Worm (Caenorhabditis elegans) whole organism, early embryonic: ENCODE results near the gene R144.13.
A peak's percentile ranks its signal among the peaks of the same experiment; 100 is the strongest.

ENCODE experiments used
- B0310.2 ChIP-seq: sonication (generic microtip); optimal IDR thresholded peaks from 2 replicates; lab custom pipeline; 2016; ENCODE audit warnings: mild to moderate bottlenecking, missing genetic modification characterization, missing compliant biosample characterization
- F13C5.2 ChIP-seq: sonication (generic microtip); optimal IDR thresholded peaks from 2 replicates; lab custom pipeline; 2017; ENCODE audit warnings: mild to moderate bottlenecking, missing genetic modification characterization, inconsistent platforms, missing compliant biosample characterization
- aly-1 ChIP-seq: sonication (generic microtip); optimal IDR thresholded peaks from 2 replicates; lab custom pipeline; 2016; ENCODE audit warnings: missing genetic modification characterization, missing compliant biosample characterization
- ama-1 ChIP-seq: fragments of 150-350 bp; optimal IDR thresholded peaks from 2 replicates; lab custom pipeline; 2014
- ceh-13 ChIP-seq: fragments of 200-800 bp; sonication (Bioruptor generic); optimal IDR thresholded peaks from 2 replicates; lab custom pipeline; 2018; ENCODE audit warnings: mild to moderate bottlenecking, missing genetic modification characterization, missing compliant biosample characterization
- ceh-36 ChIP-seq: sonication (generic microtip); optimal IDR thresholded peaks from 2 replicates; lab custom pipeline; 2016; ENCODE audit warnings: missing genetic modification characterization, inconsistent platforms, missing compliant biosample characterization
- ets-7 ChIP-seq: sonication (generic microtip); optimal IDR thresholded peaks from 2 replicates; lab custom pipeline; 2016; ENCODE audit warnings: missing genotype, missing genetic modification characterization, missing compliant biosample characterization
- flt-1 ChIP-seq: fragments of 200-800 bp; sonication (Bioruptor generic); IDR thresholded peaks from 2 replicates; pipeline ENCODE4 v1.3.6; 2022; ENCODE audit warnings: missing genetic modification characterization, missing compliant biosample characterization
- hmbx-1 ChIP-seq: sonication (generic microtip); optimal IDR thresholded peaks from 2 replicates; lab custom pipeline; 2016; ENCODE audit warnings: mild to moderate bottlenecking, missing genetic modification characterization, missing compliant biosample characterization
- hmg-4 ChIP-seq: fragments of 200-800 bp; sonication (Bioruptor generic); optimal IDR thresholded peaks from 2 replicates; lab custom pipeline; 2018; ENCODE audit warnings: mild to moderate bottlenecking, missing genetic modification characterization, missing compliant biosample characterization
- hnd-1 ChIP-seq: sonication (generic microtip); optimal IDR thresholded peaks from 2 replicates; lab custom pipeline; 2016; ENCODE audit warnings: missing genetic modification characterization, missing compliant biosample characterization
- pes-1 ChIP-seq: fragments of 200-800 bp; sonication (Bioruptor generic); IDR thresholded peaks from 2 replicates; pipeline ENCODE4 v1.3.6; 2022; ENCODE audit warnings: missing genetic modification reagents, missing genetic modification characterization, missing compliant biosample characterization
- scrt-1 ChIP-seq: fragments of 200-800 bp; sonication (Bioruptor generic); IDR thresholded peaks from 2 replicates; pipeline ENCODE4 v1.3.6; 2022; ENCODE audit warnings: missing genetic modification characterization, missing compliant biosample characterization
- sea-1 ChIP-seq: fragments of 200-800 bp; sonication (Bioruptor generic); conservative IDR thresholded peaks from 2 replicates; pipeline ENCODE4 v1.3.6; 2022; ENCODE audit warnings: missing genetic modification characterization, missing compliant biosample characterization
- tbx-11 ChIP-seq: fragments of 200-800 bp; sonication (Bioruptor generic); IDR thresholded peaks from 2 replicates; pipeline ENCODE4 v1.3.6; 2022; ENCODE audit warnings: missing genetic modification characterization, missing compliant biosample characterization
- tbx-37 ChIP-seq: fragments of 200-800 bp; sonication (Bioruptor generic); conservative IDR thresholded peaks from 2 replicates; pipeline ENCODE4 v1.3.6; 2022; ENCODE audit warnings: missing genetic modification reagents, missing genetic modification characterization, missing compliant biosample characterization
- tra-4 ChIP-seq: sonication (generic microtip); optimal IDR thresholded peaks from 2 replicates; lab custom pipeline; 2017; ENCODE audit warnings: missing genetic modification characterization, missing compliant biosample characterization

The R144.13 gene

ce11 chrIII:4998956-4999425 lies 24.1 kb upstream of the R144.13 start, which contains the start of gene smcr-8:
Gene smcr-8 (plus strand): TSS chrIII:4999375.
- TF ChIP-seq aly-1 (tag; lab: Kevin White, UChicago): no peak
- no peak for TF ChIP-seq scrt-1
- no peak for TF ChIP-seq tbx-37 (GFP tag; lab: Robert Waterston, UW)
- no peak for TF ChIP-seq ets-7 (tag; lab: Kevin White, UChicago)
- TF ChIP-seq F13C5.2 (tag; lab: Kevin White, UChicago): no peak
- TF ChIP-seq ceh-13: no peak
- TF ChIP-seq tbx-11 (GFP tag; lab: Robert Waterston, UW): no peak
- no peak for TF ChIP-seq ceh-36 (tag; lab: Kevin White, UChicago)
- TF ChIP-seq tra-4 (tag; lab: Kevin White, UChicago): no peak

- TF ChIP-seq sea-1 (no peak), aly-1 (tag; lab: Kevin White, UChicago) (no peak), ets-7 (tag; lab: Kevin White, UChicago) (no peak), hmg-4 (GFP tag; lab: Kevin White, UChicago) (no peak), hnd-1 (tag; lab: Kevin White, UChicago) (no peak), scrt-1 (no peak), F13C5.2 (tag; lab: Kevin White, UChicago) (no peak), tra-4 (tag; lab: Kevin White, UChicago) (no peak), B0310.2 (tag; lab: Kevin White, UChicago) (no peak), ama-1 (no peak), pes-1 (GFP tag; lab: Robert Waterston, UW) (no peak), hmbx-1 (no peak), ceh-36 (tag; lab: Kevin White, UChicago) (no peak), ceh-13 (no peak)
These were observed 20.8 kb upstream of the R144.13 start, which contains the start of gene R144.10 for ce11 chrIII:5002231-5002630. Gene R144.10 (minus strand): TSS chrIII:5002331.

ce11 chrIII:5004621-5005020 lies 18.4 kb upstream of the R144.13 start, which contains the start of gene R144.6:
Gene R144.6 (minus strand): TSS chrIII:5004721.
- TF ChIP-seq ets-7 (tag; lab: Kevin White, UChicago) (no peak), tra-4 (tag; lab: Kevin White, UChicago) (no peak), scrt-1 (no peak), F13C5.2 (tag; lab: Kevin White, UChicago) (no peak), hnd-1 (tag; lab: Kevin White, UChicago) (no peak), hmbx-1 (no peak)

ce11 chrIII:5006881-5007280 lies 16.2 kb upstream of the R144.13 start, which contains the start of gene R144.12:
Gene R144.12 (minus strand): TSS chrIII:5006981.
- TF ChIP-seq hmg-4 (GFP tag; lab: Kevin White, UChicago): no peak
- TF ChIP-seq ets-7 (tag; lab: Kevin White, UChicago): no peak
- TF ChIP-seq ceh-36 (tag; lab: Kevin White, UChicago): no peak
- TF ChIP-seq tra-4 (tag; lab: Kevin White, UChicago): no peak
- TF ChIP-seq flt-1 (GFP tag; lab: Robert Waterston, UW): no peak
- TF ChIP-seq ama-1: no peak
- TF ChIP-seq hmbx-1: no peak
- no peak for TF ChIP-seq ceh-13

- TF ChIP-seq pes-1 (GFP tag; lab: Robert Waterston, UW) (no peak), tra-4 (tag; lab: Kevin White, UChicago) (no peak), tbx-11 (GFP tag; lab: Robert Waterston, UW) (no peak), F13C5.2 (tag; lab: Kevin White, UChicago) (no peak), B0310.2 (tag; lab: Kevin White, UChicago) (no peak), sea-1 (no peak), ets-7 (tag; lab: Kevin White, UChicago) (no peak)
These were observed 14.3 kb upstream of the R144.13 start, which contains the start of gene R144.11 for ce11 chrIII:5008730-5009129. Gene R144.11 (minus strand): TSS chrIII:5008830.

ce11 chrIII:5010723-5011122 lies 12.3 kb upstream of the R144.13 start:
- TF ChIP-seq B0310.2 (tag; lab: Kevin White, UChicago) (no peak), hmbx-1 (no peak), aly-1 (tag; lab: Kevin White, UChicago) (no peak), tbx-37 (GFP tag; lab: Robert Waterston, UW) (no peak), pes-1 (GFP tag; lab: Robert Waterston, UW) (no peak), hmg-4 (GFP tag; lab: Kevin White, UChicago) (no peak), tra-4 (tag; lab: Kevin White, UChicago) (no peak), F13C5.2 (tag; lab: Kevin White, UChicago) (no peak), scrt-1 (no peak), flt-1 (GFP tag; lab: Robert Waterston, UW) (no peak), sea-1 (no peak), tbx-11 (GFP tag; lab: Robert Waterston, UW) (no peak), ets-7 (tag; lab: Kevin White, UChicago) (no peak), ceh-36 (tag; lab: Kevin White, UChicago) (no peak), ceh-13 (no peak), ama-1 (no peak), hnd-1 (tag; lab: Kevin White, UChicago) (no peak)

- TF ChIP-seq scrt-1: no peak
- TF ChIP-seq ets-7 (tag; lab: Kevin White, UChicago): no peak
- no peak for TF ChIP-seq ceh-36 (tag; lab: Kevin White, UChicago)
- TF ChIP-seq flt-1 (GFP tag; lab: Robert Waterston, UW): no peak
- no peak for TF ChIP-seq hnd-1 (tag; lab: Kevin White, UChicago)
- TF ChIP-seq tra-4 (tag; lab: Kevin White, UChicago): no peak
- no peak for TF ChIP-seq sea-1
- TF ChIP-seq hmbx-1: no peak
- TF ChIP-seq ama-1: no peak
- no peak for TF ChIP-seq hmg-4 (GFP tag; lab: Kevin White, UChicago)
- TF ChIP-seq tbx-37 (GFP tag; lab: Robert Waterston, UW): no peak
These were observed 10.6 kb upstream of the R144.13 start for ce11 chrIII:5012460-5012859.

ce11 chrIII:5013915-5014346 lies 9.1 kb upstream of the R144.13 start:
- 0 out of 2 replicates have a peak, but pooled peaks have one; percentile 3 for TF ChIP-seq tbx-11 (GFP tag; lab: Robert Waterston, UW)
- no peak for TF ChIP-seq ceh-13
- peak; percentile 14; the same call in 1 of the 2 replicates for TF ChIP-seq scrt-1
- no peak for TF ChIP-seq ets-7 (tag; lab: Kevin White, UChicago)
- no peak for TF ChIP-seq hnd-1 (tag; lab: Kevin White, UChicago)
- TF ChIP-seq pes-1 (GFP tag; lab: Robert Waterston, UW): peak; percentile 48; the same call in 1 of the 2 replicates
- TF ChIP-seq sea-1: 0 out of 2 replicates have a peak, but pooled peaks have one; percentile 39
- TF ChIP-seq hmg-4 (GFP tag; lab: Kevin White, UChicago): peak; percentile 88
- TF ChIP-seq aly-1 (tag; lab: Kevin White, UChicago): peak; percentile 64
- TF ChIP-seq tra-4 (tag; lab: Kevin White, UChicago): no peak
- TF ChIP-seq F13C5.2 (tag; lab: Kevin White, UChicago): peak; percentile 74
